Worm (Caenorhabditis elegans): ENCODE results near the gene tag-343.

Gene tag-343

DNA sequence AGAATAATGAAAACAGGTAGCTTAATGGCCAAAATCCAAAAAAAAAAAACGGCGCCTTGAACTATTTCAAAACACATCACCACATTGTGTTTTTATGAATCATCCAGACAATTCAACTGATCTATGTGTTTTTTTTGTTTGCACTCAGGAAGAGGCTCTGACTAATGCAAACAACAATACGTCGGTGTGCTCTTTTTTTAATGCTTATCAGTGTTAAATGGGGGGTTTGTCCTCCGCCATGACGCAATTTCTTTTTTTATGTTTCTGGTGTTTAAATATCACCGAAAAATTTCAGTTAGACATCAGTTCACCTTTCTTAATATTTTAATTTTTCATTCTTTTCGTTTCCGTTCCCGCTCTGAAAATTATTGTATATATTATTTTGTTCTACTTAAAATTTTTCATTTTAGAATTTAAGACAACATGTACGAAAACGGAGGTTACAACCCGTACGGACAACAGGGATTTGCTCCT, 4.6 kb upstream of the tag-343 start, which contains the start of gene F22H10.2:
Gene F22H10.2 (plus strand): TSS at position 424 of the 474 bp plus-strand sequence.
- TF ChIP-seq sea-1 (GFP tag; conservative IDR thresholded peaks at IDR 0.05) (no peak), ceh-13 (GFP tag; optimal IDR thresholded peaks at IDR 0.05) (no peak), ets-7 (tag; optimal IDR thresholded peaks at IDR 0.05) (no peak)

ce11 chrX:16678097-16678496, 3.6 kb upstream of the tag-343 start:
- TF ChIP-seq B0310.2 (tag; optimal IDR thresholded peaks at IDR 0.05) (no peak), tbx-11 (GFP tag; IDR thresholded peaks at IDR 0.05) (no peak), ceh-36 (tag; optimal IDR thresholded peaks at IDR 0.05) (no peak), tra-4 (tag; optimal IDR thresholded peaks at IDR 0.05) (no peak), hmbx-1 (tag; optimal IDR thresholded peaks at IDR 0.05) (no peak), hnd-1 (tag; optimal IDR thresholded peaks at IDR 0.05) (no peak), scrt-1 (GFP tag; IDR thresholded peaks at IDR 0.05) (no peak), ama-1 (optimal IDR thresholded peaks at IDR 0.05) (no peak), sea-1 (GFP tag; conservative IDR thresholded peaks at IDR 0.05) (no peak), hmg-4 (GFP tag; optimal IDR thresholded peaks at IDR 0.05) (no peak), tbx-37 (GFP tag; conservative IDR thresholded peaks at IDR 0.05) (no peak), F13C5.2 (tag; optimal IDR thresholded peaks at IDR 0.05) (no peak), pes-1 (GFP tag; IDR thresholded peaks at IDR 0.05) (no peak)

DNA sequence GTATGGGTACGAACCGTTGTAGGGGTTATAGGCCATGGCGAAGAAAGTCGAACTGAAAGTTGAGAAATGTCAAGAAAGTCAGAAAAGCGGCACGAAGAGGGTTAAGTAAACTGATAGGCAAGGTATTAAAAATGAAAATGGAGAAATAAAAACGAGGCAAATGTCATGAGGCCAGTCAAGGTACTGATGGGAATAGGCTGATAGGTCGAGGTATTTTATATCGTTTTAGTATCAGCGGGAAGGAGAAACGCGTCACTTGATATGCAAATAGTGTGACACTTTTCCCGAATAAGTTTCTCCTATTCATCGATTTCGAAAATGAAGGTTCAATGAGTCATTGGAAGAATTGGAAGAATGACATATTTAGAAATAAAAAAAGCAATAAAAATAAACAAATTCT, 3.1 kb upstream of the tag-343 start, which contains the start of gene F22H10.3:
Gene F22H10.3 (minus strand): TSS at position 36 of the 400 bp plus-strand sequence.
- TF ChIP-seq ama-1 (optimal IDR thresholded peaks at IDR 0.05) (no peak), ets-7 (tag; optimal IDR thresholded peaks at IDR 0.05) (no peak), tbx-37 (GFP tag; conservative IDR thresholded peaks at IDR 0.05) (no peak), F13C5.2 (tag; optimal IDR thresholded peaks at IDR 0.05) (no peak)

ce11 chrX:16675712-16676111, 1.2 kb upstream of the tag-343 start:
- TF ChIP-seq hmg-4 (GFP tag; optimal IDR thresholded peaks at IDR 0.05) (no peak), pes-1 (GFP tag; IDR thresholded peaks at IDR 0.05) (no peak), ama-1 (optimal IDR thresholded peaks at IDR 0.05) (no peak), hmbx-1 (tag; optimal IDR thresholded peaks at IDR 0.05) (no peak), sea-1 (GFP tag; conservative IDR thresholded peaks at IDR 0.05) (no peak), B0310.2 (tag; optimal IDR thresholded peaks at IDR 0.05) (no peak), aly-1 (tag; optimal IDR thresholded peaks at IDR 0.05) (no peak), ceh-13 (GFP tag; optimal IDR thresholded peaks at IDR 0.05) (no peak), F13C5.2 (tag; optimal IDR thresholded peaks at IDR 0.05) (no peak), ceh-36 (tag; optimal IDR thresholded peaks at IDR 0.05) (no peak), tbx-11 (GFP tag; IDR thresholded peaks at IDR 0.05) (no peak)

- no peak for TF ChIP-seq pes-1 (GFP tag; IDR thresholded peaks at IDR 0.05)
- no peak for TF ChIP-seq hmbx-1 (tag; optimal IDR thresholded peaks at IDR 0.05)
- no peak for TF ChIP-seq tra-4 (tag; optimal IDR thresholded peaks at IDR 0.05)
- no peak for TF ChIP-seq scrt-1 (GFP tag; IDR thresholded peaks at IDR 0.05)
- TF ChIP-seq ama-1 (optimal IDR thresholded peaks at IDR 0.05): no peak
- no peak for TF ChIP-seq tbx-37 (GFP tag; conservative IDR thresholded peaks at IDR 0.05)
- TF ChIP-seq B0310.2 (tag; optimal IDR thresholded peaks at IDR 0.05): no peak
Observed at ce11 chrX:16672661-16673060, 1.9 kb downstream of the tag-343 start.

ce11 chrX:16671234-16671633, 3.3 kb downstream of the tag-343 start:
- TF ChIP-seq B0310.2 (tag; optimal IDR thresholded peaks at IDR 0.05) (no peak), hmg-4 (GFP tag; optimal IDR thresholded peaks at IDR 0.05) (no peak), pes-1 (GFP tag; IDR thresholded peaks at IDR 0.05) (no peak), sea-1 (GFP tag; conservative IDR thresholded peaks at IDR 0.05) (no peak), aly-1 (tag; optimal IDR thresholded peaks at IDR 0.05) (no peak), tbx-11 (GFP tag; IDR thresholded peaks at IDR 0.05) (no peak), F13C5.2 (tag; optimal IDR thresholded peaks at IDR 0.05) (no peak), tbx-37 (GFP tag; conservative IDR thresholded peaks at IDR 0.05) (no peak), scrt-1 (GFP tag; IDR thresholded peaks at IDR 0.05) (no peak), ceh-13 (GFP tag; optimal IDR thresholded peaks at IDR 0.05) (no peak)

DNA sequence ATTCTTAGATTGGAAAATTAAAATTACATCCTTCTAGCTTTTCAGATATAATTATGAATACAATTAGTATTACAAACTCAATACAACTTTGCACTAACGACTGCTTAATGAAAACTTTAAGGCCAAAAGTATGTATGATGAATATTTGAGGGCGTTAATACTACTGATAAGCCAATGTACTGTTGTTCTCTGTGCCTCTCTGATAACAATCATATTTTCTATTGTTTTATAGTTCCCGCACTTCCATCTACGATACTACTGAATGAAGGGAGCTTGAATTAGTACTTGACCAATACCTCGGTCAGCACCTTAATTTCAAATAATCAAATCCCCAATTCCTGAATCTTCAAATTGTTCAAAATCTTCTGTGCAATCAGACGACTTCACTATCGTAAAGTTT, 5.4 kb downstream of the tag-343 start:
- TF ChIP-seq ceh-36 (tag; optimal IDR thresholded peaks at IDR 0.05) (no peak), tra-4 (tag; optimal IDR thresholded peaks at IDR 0.05) (no peak), ama-1 (optimal IDR thresholded peaks at IDR 0.05) (no peak), hmbx-1 (tag; optimal IDR thresholded peaks at IDR 0.05) (no peak), F13C5.2 (tag; optimal IDR thresholded peaks at IDR 0.05) (no peak), tbx-11 (GFP tag; IDR thresholded peaks at IDR 0.05) (no peak), pes-1 (GFP tag; IDR thresholded peaks at IDR 0.05) (no peak), ets-7 (tag; optimal IDR thresholded peaks at IDR 0.05) (no peak), hmg-4 (GFP tag; optimal IDR thresholded peaks at IDR 0.05) (no peak), B0310.2 (tag; optimal IDR thresholded peaks at IDR 0.05) (no peak), tbx-37 (GFP tag; conservative IDR thresholded peaks at IDR 0.05) (no peak), scrt-1 (GFP tag; IDR thresholded peaks at IDR 0.05) (no peak), flt-1 (GFP tag; IDR thresholded peaks at IDR 0.05) (no peak), ceh-13 (GFP tag; optimal IDR thresholded peaks at IDR 0.05) (no peak), sea-1 (GFP tag; conservative IDR thresholded peaks at IDR 0.05) (no peak), aly-1 (tag; optimal IDR thresholded peaks at IDR 0.05) (no peak)

DNA sequence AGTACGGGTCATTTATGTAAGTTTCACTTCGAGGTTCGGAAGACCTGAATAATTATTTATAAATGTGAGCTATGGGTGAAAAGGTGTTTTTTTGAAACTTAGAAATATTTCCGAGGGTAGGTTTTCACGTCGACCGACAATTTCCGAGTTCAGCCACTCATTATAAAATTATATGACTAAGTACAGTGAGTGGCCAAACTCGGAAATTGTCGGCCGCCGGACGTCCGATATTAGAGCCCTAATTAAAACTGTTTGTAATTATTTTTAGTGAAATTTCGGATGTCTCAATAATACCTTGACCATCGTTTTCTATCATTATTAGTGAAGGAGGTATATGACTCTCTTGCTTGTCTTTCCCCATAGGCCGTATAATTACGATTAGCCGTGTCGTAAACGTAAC, 7.0 kb downstream of the tag-343 start:
- no peak for TF ChIP-seq tra-4 (tag; optimal IDR thresholded peaks at IDR 0.05)
- TF ChIP-seq B0310.2 (tag; optimal IDR thresholded peaks at IDR 0.05): no peak
- no peak for TF ChIP-seq ets-7 (tag; optimal IDR thresholded peaks at IDR 0.05)

DNA sequence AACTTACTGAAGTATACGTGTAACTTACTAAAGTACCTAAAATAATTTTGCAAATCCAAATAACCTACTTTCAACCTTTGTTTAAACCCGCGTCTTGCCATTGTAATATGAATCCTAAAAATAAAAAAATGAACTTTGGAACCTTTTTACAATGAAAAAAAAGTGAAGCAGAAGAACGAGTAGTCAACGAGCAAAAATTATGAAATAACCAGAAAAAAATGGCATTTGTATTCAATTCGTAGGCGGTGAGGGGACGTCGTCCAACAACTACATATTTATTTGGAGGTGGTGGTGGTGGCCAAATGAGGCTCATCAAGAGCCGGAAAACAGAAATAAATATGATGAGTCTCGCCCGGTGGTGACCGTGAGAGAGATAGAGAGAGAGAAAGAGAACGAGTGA, 11.8 kb downstream of the tag-343 start, which contains the start of gene F43B10.1:
Gene F43B10.1 (minus strand): TSS at position 101 of the 400 bp plus-strand sequence.
- TF ChIP-seq hmbx-1 (tag; optimal IDR thresholded peaks at IDR 0.05) (no peak), scrt-1 (GFP tag; IDR thresholded peaks at IDR 0.05) (no peak), ama-1 (optimal IDR thresholded peaks at IDR 0.05) (no peak), hmg-4 (GFP tag; optimal IDR thresholded peaks at IDR 0.05) (no peak), ceh-13 (GFP tag; optimal IDR thresholded peaks at IDR 0.05) (no peak), tbx-11 (GFP tag; IDR thresholded peaks at IDR 0.05) (no peak), pes-1 (GFP tag; IDR thresholded peaks at IDR 0.05) (no peak), flt-1 (GFP tag; IDR thresholded peaks at IDR 0.05) (no peak), B0310.2 (tag; optimal IDR thresholded peaks at IDR 0.05) (no peak), tra-4 (tag; optimal IDR thresholded peaks at IDR 0.05) (no peak), tbx-37 (GFP tag; conservative IDR thresholded peaks at IDR 0.05) (no peak; the same call in 1 of the 2 replicates), hnd-1 (tag; optimal IDR thresholded peaks at IDR 0.05) (no peak), ets-7 (tag; optimal IDR thresholded peaks at IDR 0.05) (no peak), ceh-36 (tag; optimal IDR thresholded peaks at IDR 0.05) (no peak), F13C5.2 (tag; optimal IDR thresholded peaks at IDR 0.05) (no peak), sea-1 (GFP tag; conservative IDR thresholded peaks at IDR 0.05) (no peak), aly-1 (tag; optimal IDR thresholded peaks at IDR 0.05) (no peak)
